Worm (Caenorhabditis elegans): ENCODE measurements around the gene glb-28.

glb-28 gene

DNA sequence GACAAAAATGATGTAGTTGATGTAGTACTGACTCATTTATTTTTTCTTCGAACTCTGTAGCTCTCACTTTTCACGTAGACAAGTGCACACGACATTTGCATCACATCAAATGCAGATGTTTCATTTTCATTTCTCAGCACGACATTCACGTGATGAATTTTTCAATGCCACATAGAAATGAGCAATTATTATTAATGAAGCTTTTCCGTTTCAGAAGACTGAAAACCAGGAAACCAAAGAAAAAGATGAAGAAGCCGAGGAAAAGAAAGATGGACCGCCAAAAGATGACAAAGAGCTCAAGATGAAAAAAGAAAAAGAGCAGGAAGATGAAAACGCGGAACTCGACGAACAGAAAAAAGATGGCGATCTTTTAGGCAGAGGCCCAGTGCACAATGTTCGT lies 38.6 kb upstream of the glb-28 start:
- TF ChIP-seq jun-1 (tag; optimal IDR thresholded peaks at IDR 0.05) (no peak), D1046.2 (GFP tag; IDR thresholded peaks at IDR 0.05) (no peak), hlh-30 (tag; optimal IDR thresholded peaks at IDR 0.05; ENCODE audit: insufficient read depth) (peak; percentile 35), daf-19 (GFP tag; conservative IDR thresholded peaks at IDR 0.05) (no peak), F10B5.3 (tag; optimal IDR thresholded peaks at IDR 0.05) (no peak), nhr-11 (tag; optimal IDR thresholded peaks at IDR 0.05) (no peak), hif-1 (tag; optimal IDR thresholded peaks at IDR 0.05) (peak in 1 of 2 experiments; percentile 50), lin-1 (GFP tag; IDR thresholded peaks at IDR 0.05) (no peak), lsy-2 (tag; optimal IDR thresholded peaks at IDR 0.05) (peak in 1 of 2 experiments; percentile 63), aha-1 (tag) (no peak), mep-1 (tag; optimal IDR thresholded peaks at IDR 0.05) (peak; percentile 40)

DNA sequence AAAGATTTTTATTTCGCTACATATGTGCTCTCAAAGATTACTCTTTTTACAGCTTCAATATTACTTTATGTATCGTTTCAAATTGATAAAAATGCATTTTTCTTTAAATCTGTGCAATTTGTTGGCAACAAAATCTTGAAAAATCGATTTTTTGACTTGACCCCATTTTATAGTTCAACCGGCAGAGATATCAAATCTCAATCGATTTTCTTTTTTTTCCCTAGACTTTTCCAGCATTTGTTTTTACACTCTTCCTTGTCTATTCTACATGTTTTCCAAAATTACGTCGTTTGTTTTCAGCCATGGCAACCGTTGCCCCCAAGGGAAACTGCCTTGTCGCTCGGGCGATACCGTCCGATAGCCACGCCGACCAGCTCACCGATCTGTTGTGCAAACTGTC lies 37.9 kb upstream of the glb-28 start, which contains the start of gene nfki-1:
TSS of gene nfki-1 (plus strand) at position 301 of the 400 bp plus-strand sequence.
- TF ChIP-seq ceh-28 (tag; optimal IDR thresholded peaks at IDR 0.05) (peak; percentile 10), aha-1 (tag) (peak; percentile 53), egl-43 (GFP tag; IDR thresholded peaks at IDR 0.05) (0 out of 2 replicates have a peak, but pooled peaks have one; percentile 4), lim-7 (GFP tag; IDR thresholded peaks at IDR 0.05) (no peak)

DNA sequence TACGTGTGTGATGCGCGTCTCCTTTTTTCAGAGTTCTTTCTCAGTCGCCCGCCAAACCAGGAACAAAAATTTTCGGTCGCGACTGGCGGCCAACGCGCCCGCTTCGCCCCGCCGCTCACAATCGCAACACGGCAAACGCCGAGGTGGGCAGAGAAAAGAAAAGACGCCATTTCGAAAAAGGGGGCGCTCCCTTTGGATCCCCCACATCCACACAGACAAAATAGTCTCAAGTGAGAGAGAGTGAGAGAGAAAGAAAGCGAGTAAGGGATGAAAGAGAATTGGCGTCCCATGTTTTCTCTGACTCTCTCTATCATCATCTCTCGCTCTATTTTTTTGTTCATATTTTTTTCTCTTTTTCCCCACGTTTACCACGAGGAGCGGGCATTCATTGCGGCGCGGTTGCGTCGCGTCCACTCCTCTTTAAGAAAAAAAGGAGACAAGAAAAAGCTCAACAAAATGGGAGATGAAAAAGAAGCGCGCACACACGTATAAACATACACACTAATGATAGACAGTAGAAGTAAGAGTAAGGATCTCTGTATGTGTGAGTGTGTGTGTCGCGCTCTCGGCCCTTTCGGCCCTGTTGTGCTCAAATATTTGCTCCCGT lies 36.9 kb upstream of the glb-28 start:
- peak; percentile 70 for TF ChIP-seq nhr-11 (tag; optimal IDR thresholded peaks at IDR 0.05)
- TF ChIP-seq mdt-29 (GFP tag; IDR thresholded peaks at IDR 0.05): no peak
- TF ChIP-seq nhr-76 (tag; optimal IDR thresholded peaks at IDR 0.05): peak; percentile 23
- TF ChIP-seq lin-38 (GFP tag; IDR thresholded peaks at IDR 0.05): peak; percentile 48; the same call in 1 of the 2 replicates
- 0 out of 2 replicates have a peak, but pooled peaks have one; percentile 7 for TF ChIP-seq vab-7 (GFP tag; IDR thresholded peaks at IDR 0.05)
- peak; percentile 88 for TF ChIP-seq F37D6.2 (tag; optimal IDR thresholded peaks at IDR 0.05)
- TF ChIP-seq nhr-102 (tag; optimal IDR thresholded peaks at IDR 0.05): peak; percentile 56
- TF ChIP-seq php-3 (GFP tag; IDR thresholded peaks at IDR 0.05): peak; percentile 76
- TF ChIP-seq nhr-25 (tag; optimal IDR thresholded peaks at IDR 0.05; ENCODE audit: borderline replicate concordance, insufficient read depth): peak; percentile 87
- TF ChIP-seq spr-1 (tag; optimal IDR thresholded peaks at IDR 0.05): peak; percentile 77
- peak; percentile 53; the same call in 1 of the 2 replicates for TF ChIP-seq pha-4 (GFP tag; IDR thresholded peaks at IDR 0.05)
- peak; percentile 52 for TF ChIP-seq pha-4 (tag; optimal IDR thresholded peaks at IDR 0.05)
- peak; percentile 51 for TF ChIP-seq zag-1 (tag; optimal IDR thresholded peaks at IDR 0.05)
- no peak for TF ChIP-seq F26F4.8 (GFP tag; conservative IDR thresholded peaks at IDR 0.05)
- peak; percentile 9 for TF ChIP-seq ama-1 (optimal IDR thresholded peaks at IDR 0.05)
- peak; percentile 82 for TF ChIP-seq egl-43 (GFP tag; IDR thresholded peaks at IDR 0.05)
- TF ChIP-seq nhr-42 (GFP tag; IDR thresholded peaks at IDR 0.05): 0 out of 2 replicates have a peak, but pooled peaks have one; percentile 45
- TF ChIP-seq fkh-10 (GFP tag; optimal IDR thresholded peaks at IDR 0.05): peak; percentile 71
- peak; percentile 90 for TF ChIP-seq ceh-20 (GFP tag; IDR thresholded peaks at IDR 0.05)
- peak; percentile 16 for TF ChIP-seq F10B5.3 (tag; optimal IDR thresholded peaks at IDR 0.05)
- TF ChIP-seq dpl-1 (GFP tag; optimal IDR thresholded peaks at IDR 0.05): peak; percentile 15
- TF ChIP-seq jun-1 (tag; optimal IDR thresholded peaks at IDR 0.05): peak; percentile 49
- TF ChIP-seq hmg-1.1 (GFP tag; IDR thresholded peaks at IDR 0.05): peak; percentile 85
- peak; percentile 48 to 94 for TF ChIP-seq hif-1 (tag; optimal IDR thresholded peaks at IDR 0.05)
- peak; percentile 70; the same call in 1 of the 2 replicates for TF ChIP-seq daf-19 (GFP tag; conservative IDR thresholded peaks at IDR 0.05)
- TF ChIP-seq arid-1 (GFP tag; conservative IDR thresholded peaks at IDR 0.05): peak; percentile 30; the same call in 1 of the 2 replicates
- no peak for TF ChIP-seq lin-39 (tag; optimal IDR thresholded peaks at IDR 0.05)
- peak; percentile 75 for TF ChIP-seq T20F7.1 (GFP tag; optimal IDR thresholded peaks at IDR 0.05)
- peak; percentile 15 to 84 for TF ChIP-seq daf-16 (GFP tag; optimal IDR thresholded peaks at IDR 0.05)
- TF ChIP-seq daf-16 (tag; optimal IDR thresholded peaks at IDR 0.05): peak; percentile 51
- TF ChIP-seq ZK337.2 (GFP tag; IDR thresholded peaks at IDR 0.05): no peak
- peak; percentile 82 for TF ChIP-seq dve-1 (tag; optimal IDR thresholded peaks at IDR 0.05; ENCODE audit: insufficient read depth)
- TF ChIP-seq daf-8 (GFP tag; IDR thresholded peaks at IDR 0.05): no peak
- TF ChIP-seq ceh-82 (tag; optimal IDR thresholded peaks at IDR 0.05): no peak
- TF ChIP-seq T26A8.4 (GFP tag; IDR thresholded peaks at IDR 0.05): peak; percentile 72; the same call in 1 of the 2 replicates
- TF ChIP-seq R02D3.7 (tag; optimal IDR thresholded peaks at IDR 0.05): no peak
- TF ChIP-seq unc-130 (GFP tag; optimal IDR thresholded peaks at IDR 0.05): no peak
- peak; percentile 93 for TF ChIP-seq tra-1 (GFP tag; IDR thresholded peaks at IDR 0.05)
